Fruit fly (Drosophila melanogaster): ENCODE results near the gene CG31633.

Gene CG31633

dm6 chr2L:6656264-6656676 lies at the start of gene CG31633:
Gene CG31633 (minus strand): TSS chr2L:6656321.
- TF ChIP-seq CG17801 (GFP tag; optimal IDR thresholded peaks at IDR 0.05; ENCODE audit: partially characterized antibody): no peak

dm6 chr2L:6705081-6705480 lies 49.0 kb upstream of the CG31633 start:
- no peak for TF ChIP-seq CG17801 (GFP tag; optimal IDR thresholded peaks at IDR 0.05; ENCODE audit: partially characterized antibody)

DNA sequence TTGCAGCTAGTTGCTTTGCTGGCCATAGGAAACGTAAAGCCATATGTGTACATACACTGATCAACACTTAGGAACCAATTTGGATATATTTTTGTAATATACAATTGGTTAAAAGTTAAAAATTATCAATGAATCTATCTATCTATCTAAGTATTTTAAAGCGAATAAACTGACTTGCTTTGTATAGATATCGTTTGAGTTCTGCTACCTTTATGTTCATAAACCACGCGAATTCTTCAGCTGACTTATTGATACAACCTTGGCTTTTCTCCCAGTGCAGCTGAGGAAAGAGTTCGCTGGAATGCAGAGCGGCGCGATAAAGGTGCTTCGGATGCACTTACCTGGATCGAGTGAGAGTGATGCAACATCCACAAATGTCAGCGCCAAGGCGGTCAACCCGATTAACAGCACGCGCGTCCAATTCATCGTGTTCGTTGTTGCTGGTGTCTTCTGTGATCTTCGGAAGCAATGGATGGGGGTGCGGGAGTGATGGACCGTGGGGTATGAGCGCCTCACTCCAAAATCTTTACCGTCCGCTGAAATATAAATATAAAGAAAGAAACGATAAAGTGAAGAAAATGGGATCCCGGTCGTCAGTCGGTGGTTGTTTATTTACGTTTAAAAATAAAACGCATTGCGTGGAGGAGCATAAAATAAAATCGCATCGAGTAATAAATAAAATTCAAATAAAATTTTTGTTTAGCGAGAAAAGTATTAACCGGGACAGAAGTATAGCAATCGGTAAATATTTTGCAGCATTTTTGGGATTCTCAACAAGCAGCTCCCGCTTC lies 45.5 kb upstream of the CG31633 start:
- no peak for TF ChIP-seq CG17801 (GFP tag; optimal IDR thresholded peaks at IDR 0.05; ENCODE audit: partially characterized antibody)

DNA sequence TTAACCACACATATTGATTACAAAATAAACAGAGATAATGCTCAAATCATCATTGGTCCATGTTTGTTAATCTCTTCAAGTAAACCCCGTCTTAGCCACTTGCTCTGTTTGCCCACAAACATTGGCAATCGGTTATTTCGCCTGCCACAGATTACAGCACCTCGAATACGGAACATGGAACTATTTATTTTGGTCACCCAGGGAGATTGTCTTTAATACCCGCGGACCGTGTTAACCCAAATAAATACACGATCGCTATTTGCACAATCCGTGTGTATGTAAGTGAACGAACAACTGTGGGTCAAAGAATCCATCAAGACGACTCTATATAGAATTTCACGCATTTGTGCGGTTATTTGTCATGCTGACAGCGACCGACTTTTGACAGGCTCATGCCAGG lies 44.6 kb upstream of the CG31633 start:
- TF ChIP-seq CG17801 (GFP tag; optimal IDR thresholded peaks at IDR 0.05; ENCODE audit: partially characterized antibody): no peak

DNA sequence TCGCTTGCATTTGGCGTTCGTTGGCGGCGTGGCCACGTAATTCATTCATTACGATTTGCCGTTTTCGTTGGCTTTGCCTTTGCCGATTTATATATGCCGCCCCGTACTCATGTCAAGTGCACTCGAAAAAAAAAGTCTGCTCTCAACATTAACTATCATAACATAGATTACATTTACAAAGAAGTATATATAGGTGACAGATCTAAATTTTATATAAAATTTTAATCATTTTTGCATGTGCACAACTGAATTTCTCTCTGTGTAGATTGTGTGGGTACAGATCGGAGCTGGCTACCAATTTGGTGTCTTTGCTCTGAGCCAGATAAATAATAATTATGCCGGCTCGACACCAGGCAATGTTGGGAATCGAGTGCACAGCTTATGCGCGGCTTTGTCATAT lies 42.3 kb upstream of the CG31633 start:
- no peak for TF ChIP-seq CG17801 (GFP tag; optimal IDR thresholded peaks at IDR 0.05; ENCODE audit: partially characterized antibody)

DNA sequence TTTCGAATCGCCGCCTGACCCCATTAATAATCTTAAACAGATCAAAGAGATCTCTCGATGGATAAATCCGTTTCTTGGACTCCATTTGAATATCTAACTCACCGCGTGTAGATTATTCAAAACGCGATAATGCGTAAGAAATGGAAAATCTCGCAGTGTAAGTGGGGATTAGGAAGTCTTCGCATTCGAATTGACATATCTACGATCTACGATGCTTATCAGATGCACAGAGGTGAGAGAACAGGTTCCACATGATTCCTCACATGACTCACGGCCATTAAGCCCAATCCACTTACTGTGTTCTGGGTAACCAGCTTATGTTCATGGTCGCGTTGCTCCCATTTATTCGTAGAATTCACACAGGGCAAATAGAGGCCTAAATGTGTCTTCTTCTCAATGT lies 40.1 kb upstream of the CG31633 start:
- no peak for TF ChIP-seq CG17801 (GFP tag; optimal IDR thresholded peaks at IDR 0.05; ENCODE audit: partially characterized antibody)

- no peak for TF ChIP-seq CG17801 (GFP tag; optimal IDR thresholded peaks at IDR 0.05; ENCODE audit: partially characterized antibody)
Observed at dm6 chr2L:6693794-6694254, 37.7 kb upstream of the CG31633 start.

- no peak for TF ChIP-seq CG17801 (GFP tag; optimal IDR thresholded peaks at IDR 0.05; ENCODE audit: partially characterized antibody)
Observed at dm6 chr2L:6692048-6692447, 35.9 kb upstream of the CG31633 start.

DNA sequence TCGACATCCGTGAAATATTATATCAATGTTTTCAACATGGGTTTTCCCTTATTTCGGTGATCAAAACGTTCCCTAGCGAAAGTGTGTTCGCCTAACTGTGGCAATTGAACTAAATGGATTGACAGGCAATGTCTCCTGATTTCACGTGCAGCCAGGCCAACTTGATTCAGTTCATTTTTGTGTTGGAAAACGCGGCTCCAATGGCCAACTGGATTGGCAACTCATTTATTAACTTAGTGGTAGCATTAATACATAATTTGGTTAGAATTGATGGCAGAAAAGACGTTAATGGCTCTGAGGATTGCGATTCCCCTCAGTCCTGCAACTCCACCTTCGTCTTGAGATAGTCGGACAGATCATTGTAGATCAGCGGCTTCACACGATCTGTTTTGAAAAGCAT lies 30.5 kb upstream of the CG31633 start, which contains the start of gene CG11327:
TSS of gene CG11327 (minus strand) at position 101 of the 400 bp plus-strand sequence.
- no peak for TF ChIP-seq CG17801 (GFP tag; optimal IDR thresholded peaks at IDR 0.05; ENCODE audit: partially characterized antibody)

dm6 chr2L:6683992-6684882 lies 28.1 kb upstream of the CG31633 start, which contains the start of gene Nhe3:
Gene Nhe3 (minus strand): TSS chr2L:6684364.
- TF ChIP-seq CG17801 (GFP tag; optimal IDR thresholded peaks at IDR 0.05; ENCODE audit: partially characterized antibody): peak; percentile 70

DNA sequence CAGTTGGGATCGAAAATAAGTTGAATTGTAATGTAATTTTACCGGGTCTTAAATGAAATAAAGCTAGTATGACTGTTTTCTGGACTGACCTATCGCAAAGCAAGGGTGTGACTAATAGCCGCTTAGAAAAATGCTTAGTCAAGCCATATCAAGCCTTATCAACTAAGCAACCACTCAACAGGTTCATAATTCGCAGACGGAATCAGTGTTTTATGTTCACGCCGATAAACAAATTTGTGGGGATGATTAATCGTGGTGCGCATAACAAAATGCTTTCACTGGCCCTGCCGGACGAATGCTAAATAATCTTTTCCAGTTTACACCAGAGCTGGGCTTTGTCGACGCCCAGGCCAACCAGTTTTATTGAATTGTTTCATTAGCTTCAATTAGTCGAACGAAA lies 26.8 kb upstream of the CG31633 start:
- TF ChIP-seq CG17801 (GFP tag; optimal IDR thresholded peaks at IDR 0.05; ENCODE audit: partially characterized antibody): no peak

dm6 chr2L:6677453-6677852 lies 21.3 kb upstream of the CG31633 start, which contains the start of gene Nse1:
Gene Nse1 (minus strand): TSS chr2L:6677625.
- TF ChIP-seq CG17801 (GFP tag; optimal IDR thresholded peaks at IDR 0.05; ENCODE audit: partially characterized antibody): no peak

DNA sequence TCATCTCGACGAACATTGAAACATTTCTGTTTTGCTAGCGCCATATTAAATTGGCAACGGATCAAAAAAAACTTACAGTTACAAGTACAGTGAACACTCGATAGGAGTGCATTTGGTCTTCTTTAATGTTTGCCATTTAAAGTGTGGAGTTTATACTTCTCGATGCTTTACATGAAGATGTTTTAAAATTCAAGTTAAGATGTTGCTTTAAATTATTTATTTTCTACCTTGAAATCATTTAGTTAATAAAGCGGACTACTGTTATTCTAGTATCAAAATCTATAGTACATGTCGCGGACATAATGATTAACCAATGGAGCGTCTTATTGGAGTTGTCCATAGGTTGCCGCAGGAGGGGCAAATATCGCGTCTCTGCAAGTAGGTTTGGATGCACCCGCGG lies 20.4 kb upstream of the CG31633 start, which contains the start of gene cort:
TSS of gene cort (minus strand) at position 101 of the 400 bp plus-strand sequence.
- peak; percentile 3 for TF ChIP-seq CG17801 (GFP tag; optimal IDR thresholded peaks at IDR 0.05; ENCODE audit: partially characterized antibody)

- TF ChIP-seq CG17801 (GFP tag; optimal IDR thresholded peaks at IDR 0.05; ENCODE audit: partially characterized antibody): peak; percentile 76
Observed at dm6 chr2L:6673211-6674012, 17.3 kb upstream of the CG31633 start, which contains the start of gene Spn27A. Gene Spn27A (minus strand): TSS chr2L:6673347.

DNA sequence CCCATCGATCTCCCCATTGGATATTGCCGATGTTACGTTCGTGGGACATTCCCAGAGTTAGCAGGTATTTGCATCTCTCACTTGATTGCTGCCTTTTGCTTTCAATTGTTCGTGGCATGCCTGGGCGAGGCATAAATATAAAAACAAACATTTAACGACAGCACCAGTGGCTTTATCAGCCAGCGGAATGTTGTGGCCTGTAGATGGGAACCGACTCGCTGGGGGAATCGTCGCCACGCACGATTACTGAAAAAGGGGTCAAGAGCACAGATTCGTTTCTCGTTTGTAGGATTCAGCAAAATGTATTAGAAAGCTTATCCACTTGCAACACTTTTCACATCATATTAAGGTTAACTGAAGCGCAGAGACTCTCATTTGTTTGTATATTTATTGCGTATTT lies 15.3 kb upstream of the CG31633 start:
- no peak for TF ChIP-seq CG17801 (GFP tag; optimal IDR thresholded peaks at IDR 0.05; ENCODE audit: partially characterized antibody)

Data from ovary, adult (tissue).